Fruit fly (Drosophila melanogaster) whole organism, embryonic: ENCODE data around the gene CG14971.

Experiments
- Ada2b ChIP-seq: fragments of 200-800 bp; sonication (Bioruptor generic); IDR thresholded peaks from 2 replicates; pipeline ENCODE4 v1.3.6; 2022; ENCODE audit warnings: missing biosample characterization, missing genetic modification characterization
- C15 ChIP-seq: fragments of 200-800 bp; sonication (Bioruptor generic); IDR thresholded peaks from 3 replicates; pipeline ENCODE4 v1.3.6; 2022; ENCODE audit warnings: missing biosample characterization, missing genetic modification characterization
- CG10366 ChIP-seq: fragments of 200-800 bp; sonication (Bioruptor generic); IDR thresholded peaks from 2 replicates; pipeline ENCODE4 v1.3.6; 2022; ENCODE audit warnings: missing biosample characterization, missing genetic modification characterization
- CG11456 ChIP-seq: fragments of 200-800 bp; sonication (Bioruptor generic); IDR thresholded peaks from 3 replicates; pipeline ENCODE4 v1.3.6; 2022; ENCODE audit warnings: missing biosample characterization, missing genetic modification characterization
- CG11504 ChIP-seq: fragments of 200-800 bp; sonication (Bioruptor generic); optimal IDR thresholded peaks from 3 replicates; lab custom pipeline; 2019; ENCODE audit warnings: missing biosample characterization, mild to moderate bottlenecking, missing genetic modification characterization, moderate library complexity
- CG12391 ChIP-seq: fragments of 200-800 bp; sonication (Bioruptor generic); optimal IDR thresholded peaks from 3 replicates; lab custom pipeline; 2018; ENCODE audit warnings: missing biosample characterization, mild to moderate bottlenecking, missing genetic modification characterization, moderate library complexity
- CG15269 ChIP-seq: fragments of 200-800 bp; sonication (Bioruptor generic); optimal IDR thresholded peaks from 2 replicates; lab custom pipeline; 2018; ENCODE audit warnings: missing biosample characterization, mild to moderate bottlenecking, missing genetic modification characterization, moderate library complexity
- CG1603 ChIP-seq: fragments of 200-800 bp; sonication (Bioruptor generic); optimal IDR thresholded peaks from 2 replicates; lab custom pipeline; 2019; ENCODE audit warnings: missing biosample characterization, mild to moderate bottlenecking, missing genetic modification characterization, moderate library complexity
- CG17328 ChIP-seq: fragments of 200-800 bp; sonication (Bioruptor generic); IDR thresholded peaks from 2 replicates; pipeline ENCODE4 v1.3.6; 2022; ENCODE audit warnings: missing biosample characterization, missing genetic modification characterization
- CG18599 ChIP-seq: fragments of 200-800 bp; sonication (Bioruptor generic); optimal IDR thresholded peaks from 3 replicates; lab custom pipeline; 2017; ENCODE audit warnings: missing biosample characterization, missing genetic modification characterization, mild to moderate bottlenecking, moderate library complexity, missing genetic modification reagents
- CG30020 ChIP-seq: fragments of 200-800 bp; optimal IDR thresholded peaks from 2 replicates; lab custom pipeline; 2019; ENCODE audit warnings: missing biosample characterization, mild to moderate bottlenecking, missing genetic modification characterization, moderate library complexity
- CG30403 ChIP-seq: fragments of 200-800 bp; sonication (Bioruptor generic); optimal IDR thresholded peaks from 3 replicates; lab custom pipeline; 2016; ENCODE audit warnings: missing biosample characterization, missing genetic modification characterization
- CG32532 ChIP-seq: fragments of 200-800 bp; sonication (Bioruptor generic); IDR thresholded peaks from 2 replicates; pipeline ENCODE4 v1.3.6; 2022; ENCODE audit warnings: missing biosample characterization, missing genetic modification characterization
- CG32772 ChIP-seq: fragments of 200-800 bp; sonication (Bioruptor generic); IDR thresholded peaks from 2 replicates; pipeline ENCODE4 v1.3.6; 2022; ENCODE audit warnings: missing biosample characterization, missing genetic modification characterization
- CG4854 ChIP-seq: fragments of 200-800 bp; sonication (Bioruptor generic); optimal IDR thresholded peaks from 2 replicates; lab custom pipeline; 2016; ENCODE audit warnings: missing biosample characterization, missing genetic modification characterization, inconsistent platforms
- CG6654 ChIP-seq: fragments of 200-800 bp; sonication (Bioruptor generic); optimal IDR thresholded peaks from 2 replicates; lab custom pipeline; 2017; ENCODE audit warnings: missing biosample characterization, mild to moderate bottlenecking, missing genetic modification characterization
- CG7839 ChIP-seq: fragments of 200-800 bp; sonication (Bioruptor generic); optimal IDR thresholded peaks from 3 replicates; lab custom pipeline; 2018; ENCODE audit warnings: missing biosample characterization, mild to moderate bottlenecking, missing genetic modification characterization, moderate library complexity
- CG9797 ChIP-seq: fragments of 200-800 bp; sonication (Bioruptor generic); optimal IDR thresholded peaks from 3 replicates; lab custom pipeline; 2018; ENCODE audit warnings: missing biosample characterization, mild to moderate bottlenecking, missing genetic modification characterization
- D19A ChIP-seq: fragments of 200-800 bp; optimal IDR thresholded peaks from 3 replicates; lab custom pipeline; 2019; ENCODE audit warnings: missing biosample characterization, mild to moderate bottlenecking, missing genetic modification characterization, moderate library complexity
- Dfd ChIP-seq, 2 experiments: fragments of >200 bp; optimal IDR thresholded peaks; 2 replicates each; lab custom pipeline; 2017; ENCODE audit warnings: missing biosample characterization in 2 of 2, missing genetic modification characterization in 2 of 2
- Dll ChIP-seq: fragments of 200-800 bp; sonication (Bioruptor generic); IDR thresholded peaks from 4 replicates; pipeline ENCODE4 v1.3.6; 2022; ENCODE audit warnings: missing biosample characterization, missing genetic modification characterization; ENCODE audit not compliant: partially characterized antibody
- Fer1 ChIP-seq: fragments of 200-800 bp; sonication (Bioruptor generic); optimal IDR thresholded peaks from 2 replicates; lab custom pipeline; 2017; ENCODE audit warnings: missing biosample characterization, mild to moderate bottlenecking, missing genetic modification characterization
- Gug ChIP-seq: fragments of 200-800 bp; sonication (Bioruptor generic); IDR thresholded peaks from 4 replicates; pipeline ENCODE4 v1.3.6; 2022; ENCODE audit warnings: missing biosample characterization, missing genetic modification characterization
- H15 ChIP-seq: fragments of 200-800 bp; sonication (Bioruptor generic); IDR thresholded peaks from 3 replicates; pipeline ENCODE4 v1.3.6; 2022; ENCODE audit warnings: missing biosample characterization, missing genetic modification characterization
- H2.0 ChIP-seq: fragments of 200-800 bp; sonication (Bioruptor generic); IDR thresholded peaks from 2 replicates; pipeline ENCODE4 v1.3.6; 2022; ENCODE audit warnings: missing biosample characterization, missing genetic modification characterization
- Hmr ChIP-seq: fragments of 200-800 bp; sonication (Bioruptor generic); optimal IDR thresholded peaks from 3 replicates; lab custom pipeline; 2017; ENCODE audit warnings: mild to moderate bottlenecking, missing biosample characterization, missing genetic modification reagents, missing genetic modification characterization
- Med ChIP-seq: fragments of 200-800 bp; sonication (Bioruptor generic); peaks from one replicate; lab custom pipeline; 2016; ENCODE audit warnings: missing biosample characterization, missing genetic modification characterization, mild to moderate bottlenecking, inconsistent platforms, moderate library complexity
- Oaz ChIP-seq: fragments of 200-800 bp; sonication (Bioruptor generic); IDR thresholded peaks from 2 replicates; pipeline ENCODE4 v1.3.6; 2022; ENCODE audit warnings: missing biosample characterization, missing genetic modification characterization
- Ptx1 ChIP-seq: fragments of 200-800 bp; sonication (Bioruptor generic); IDR thresholded peaks from 2 replicates; pipeline ENCODE4 v1.3.6; 2022; ENCODE audit warnings: missing biosample characterization, missing genetic modification characterization
- Rfx ChIP-seq: fragments of 200-800 bp; sonication (Bioruptor generic); IDR thresholded peaks from 2 replicates; pipeline ENCODE4 v1.3.6; 2022; ENCODE audit warnings: missing biosample characterization, missing genetic modification characterization
- Sox102F ChIP-seq: fragments of 200-800 bp; sonication (Bioruptor generic); optimal IDR thresholded peaks from 2 replicates; lab custom pipeline; 2018; ENCODE audit warnings: missing biosample characterization, mild to moderate bottlenecking, missing genetic modification characterization, moderate library complexity
- Xrp1 ChIP-seq: fragments of 200-800 bp; sonication (Bioruptor generic); IDR thresholded peaks from 2 replicates; pipeline ENCODE4 v1.3.6; 2022; ENCODE audit warnings: missing biosample characterization, missing genetic modification characterization
- abd-A ChIP-seq: fragments of 200-800 bp; sonication (Bioruptor generic); optimal IDR thresholded peaks from 3 replicates; lab custom pipeline; 2019; ENCODE audit warnings: missing biosample characterization, mild to moderate bottlenecking, missing genetic modification characterization, moderate library complexity
- gem ChIP-seq: fragments of 200-800 bp; sonication (Bioruptor generic); optimal IDR thresholded peaks from 2 replicates; lab custom pipeline; 2019; ENCODE audit warnings: missing biosample characterization, mild to moderate bottlenecking, missing genetic modification characterization, moderate library complexity
- grau ChIP-seq: fragments of 200-800 bp; optimal IDR thresholded peaks from 3 replicates; lab custom pipeline; 2019; ENCODE audit warnings: missing biosample characterization, mild to moderate bottlenecking, missing genetic modification characterization, moderate library complexity
- hkb ChIP-seq, 2 experiments: fragments of 200-800 bp in 1 of 2; fragments of >200 bp in 1 of 2; sonication (Bioruptor generic) in 1 of 2; IDR thresholded peaks in 1 of 2; optimal IDR thresholded peaks in 1 of 2; 2 replicates each; pipeline versions ENCODE4 v1.3.6 to Lab custom; 2017 to 2022; ENCODE audit warnings: missing biosample characterization in 1 of 2, missing genetic modification characterization in 1 of 2
- lab ChIP-seq: fragments of 200-800 bp; sonication (Bioruptor generic); optimal IDR thresholded peaks from 3 replicates; lab custom pipeline; 2017; ENCODE audit warnings: missing biosample characterization, missing genetic modification characterization, mild to moderate bottlenecking, moderate library complexity, missing genetic modification reagents
- onecut ChIP-seq: fragments of 200-800 bp; sonication (Bioruptor generic); IDR thresholded peaks from 2 replicates; pipeline ENCODE4 v1.3.6; 2022; ENCODE audit warnings: missing biosample characterization, missing genetic modification characterization
- pan ChIP-seq, 4 experiments: fragments of >200 bp in 3 of 4; fragments of 200-800 bp in 1 of 4; sonication (Bioruptor generic) in 1 of 4; optimal IDR thresholded peaks in 3 of 4; IDR thresholded peaks in 1 of 4; 2 replicates each; pipeline versions ENCODE4 v1.3.6 to Lab custom; 2017 to 2022; ENCODE audit warnings: missing biosample characterization in 2 of 4, missing genetic modification characterization in 2 of 4, mixed read lengths in 1 of 4
- prd ChIP-seq, 3 experiments: fragments of >200 bp in 2 of 3; fragments of 200-800 bp in 1 of 3; sonication (Bioruptor generic) in 1 of 3; optimal IDR thresholded peaks in 2 of 3; IDR thresholded peaks in 1 of 3; 2 replicates in 2 of 3; 3 replicates in 1 of 3; pipeline versions ENCODE4 v1.3.6 to Lab custom; 2017 to 2022; ENCODE audit warnings: missing biosample characterization in 1 of 3, missing genetic modification characterization in 1 of 3
- ro ChIP-seq: fragments of 200-800 bp; sonication (Bioruptor generic); IDR thresholded peaks from 2 replicates; pipeline ENCODE4 v1.3.6; 2022; ENCODE audit warnings: missing biosample characterization, missing genetic modification characterization
- row ChIP-seq: fragments of 200-800 bp; sonication (Bioruptor generic); IDR thresholded peaks from 3 replicates; pipeline ENCODE4 v1.3.6; 2022; ENCODE audit warnings: missing biosample characterization, missing genetic modification characterization
- slbo ChIP-seq: fragments of 200-800 bp; sonication (Bioruptor generic); IDR thresholded peaks from 2 replicates; pipeline ENCODE4 v1.3.6; 2022; ENCODE audit warnings: missing biosample characterization, missing genetic modification characterization
- so ChIP-seq: fragments of 200-800 bp; sonication (Bioruptor generic); IDR thresholded peaks from 3 replicates; pipeline ENCODE4 v1.3.6; 2022; ENCODE audit warnings: missing biosample characterization, missing genetic modification characterization
- sob ChIP-seq: fragments of 200-800 bp; sonication (Bioruptor generic); IDR thresholded peaks from 2 replicates; pipeline ENCODE4 v1.3.6; 2022; ENCODE audit warnings: missing biosample characterization, missing genetic modification characterization
- trh ChIP-seq: fragments of 200-800 bp; sonication (Bioruptor generic); optimal IDR thresholded peaks from 2 replicates; lab custom pipeline; 2016; ENCODE audit warnings: missing biosample characterization, missing genetic modification characterization

The CG14971 gene

dm6 chr3L:3484553-3484952 lies 13.4 kb upstream of the CG14971 start, which contains the start of gene CG43074:
Gene CG43074, minus strand, starts transcription at chr3L:3484653.
- TF ChIP-seq Dll (GFP tag; lab: Robert Waterston, UW): no peak
- no peak for TF ChIP-seq Oaz (GFP tag; lab: Robert Waterston, UW)

- TF ChIP-seq Med (GFP tag; lab: Kevin White, UChicago) (peak; percentile 78), sob (peak; percentile 48; the same call in 1 of the 2 replicates), Sox102F (peak; percentile 19), CG30403 (GFP tag; lab: Kevin White, UChicago) (peak; percentile 3), Dfd (GFP tag; optimal IDR thresholded peaks at IDR 0.05; lab: Kevin White, UChicago) (no peak), prd (optimal IDR thresholded peaks at IDR 0.05; lab: Kevin White, UChicago) (no peak), prd (GFP tag; IDR thresholded peaks at IDR 0.05; lab: Robert Waterston, UW) (peak; percentile 49; the same call in 2 of the 3 replicates), Rfx (GFP tag; lab: Robert Waterston, UW) (peak; percentile 27; the same call in 1 of the 2 replicates), CG4854 (GFP tag; lab: Kevin White, UChicago) (no peak), CG30020 (tag; lab: Kevin White, UChicago) (no peak), so (GFP tag; lab: Robert Waterston, UW) (no peak), CG17328 (GFP tag; lab: Robert Waterston, UW) (no peak), onecut (GFP tag; lab: Robert Waterston, UW) (peak; percentile 29; the same call in 1 of the 2 replicates), CG18599 (GFP tag; lab: Kevin White, UChicago) (peak; percentile 70), lab (GFP tag; lab: Kevin White, UChicago) (peak; percentile 49), trh (no peak), H2.0 (GFP tag; lab: Robert Waterston, UW) (0 out of 2 replicates have a peak, but pooled peaks have one; percentile 6), CG1603 (tag; lab: Kevin White, UChicago) (peak; percentile 9), hkb (optimal IDR thresholded peaks at IDR 0.05; lab: Kevin White, UChicago) (no peak), hkb (GFP tag; IDR thresholded peaks at IDR 0.05; lab: Robert Waterston, UW) (0 out of 2 replicates have a peak, but pooled peaks have one; percentile 32), Hmr (GFP tag; lab: Kevin White, UChicago) (peak; percentile 11), slbo (GFP tag; lab: Robert Waterston, UW) (peak; percentile 53), H15 (no peak), row (GFP tag; lab: Robert Waterston, UW) (peak; percentile 51; the same call in 1 of the 3 replicates), Ada2b (GFP tag; lab: Robert Waterston, UW) (0 out of 2 replicates have a peak, but pooled peaks have one; percentile 25), D19A (tag; lab: Kevin White, UChicago) (no peak), gem (tag; lab: Kevin White, UChicago) (peak; percentile 49), C15 (GFP tag; lab: Robert Waterston, UW) (peak; percentile 16; the same call in 1 of the 3 replicates), ro (GFP tag; lab: Robert Waterston, UW) (0 out of 2 replicates have a peak, but pooled peaks have one; percentile 7), Xrp1 (GFP tag; lab: Robert Waterston, UW) (peak; percentile 31; the same call in 1 of the 2 replicates), CG15269 (tag; lab: Kevin White, UChicago) (peak; percentile 15), Fer1 (GFP tag; lab: Kevin White, UChicago) (peak; percentile 26), CG10366 (GFP tag; lab: Robert Waterston, UW) (peak; percentile 10; the same call in 1 of the 2 replicates), CG11504 (peak; percentile 36), grau (tag; lab: Kevin White, UChicago) (peak; percentile 5), CG32532 (GFP tag; lab: Robert Waterston, UW) (peak; percentile 39; the same call in 1 of the 2 replicates), Gug (GFP tag; lab: Robert Waterston, UW) (0 out of 4 replicates have a peak, but pooled peaks have one; percentile 3), abd-A (peak; percentile 6), CG7839 (tag; lab: Kevin White, UChicago) (peak; percentile 23), CG12391 (peak; percentile 1), CG11456 (GFP tag; lab: Robert Waterston, UW) (0 out of 3 replicates have a peak, but pooled peaks have one; percentile 55), CG32772 (GFP tag; lab: Robert Waterston, UW) (0 out of 2 replicates have a peak, but pooled peaks have one; percentile 20), CG9797 (GFP tag; lab: Kevin White, UChicago) (no peak), Ptx1 (GFP tag; lab: Robert Waterston, UW) (peak; percentile 40), CG6654 (GFP tag; lab: Kevin White, UChicago) (no peak), pan (optimal IDR thresholded peaks at IDR 0.05; lab: Kevin White, UChicago) (no peak), pan (GFP tag; optimal IDR thresholded peaks at IDR 0.05 in 1 of 2, IDR thresholded peaks at IDR 0.05 in 1 of 2) (peak in 1 of 2 experiments; percentile 34)
Measured at dm6 chr3L:3479551-3479950, 8.4 kb upstream of the CG14971 start.
